Fruit fly (Drosophila melanogaster) whole organism, prepupa: Measurements from ENCODE around the gene Gr10b.

Experiments used
- Blimp-1 ChIP-seq: fragments of 200-800 bp; sonication (Bioruptor generic); optimal IDR thresholded peaks from 3 replicates; lab custom pipeline; 2017; ENCODE audit warnings: missing biosample characterization, missing genetic modification characterization, mild to moderate bottlenecking, moderate library complexity, missing genetic modification reagents
- CG10631 ChIP-seq: fragments of 200-800 bp; sonication (Bioruptor generic); optimal IDR thresholded peaks from 2 replicates; lab custom pipeline; 2016; ENCODE audit warnings: missing biosample characterization, missing genetic modification characterization
- CG11762 ChIP-seq: fragments of 200-800 bp; sonication (Bioruptor generic); optimal IDR thresholded peaks from 3 replicates; lab custom pipeline; 2016; ENCODE audit warnings: missing biosample characterization, missing genetic modification characterization; ENCODE audit not compliant: insufficient read depth
- CG15336 ChIP-seq: fragments of 200-800 bp; sonication (Bioruptor generic); IDR thresholded peaks from 2 replicates; pipeline ENCODE4 v1.3.6; 2022; ENCODE audit warnings: missing biosample characterization, missing genetic modification characterization
- CG1621 ChIP-seq: fragments of 200-800 bp; sonication (Bioruptor generic); optimal IDR thresholded peaks from 3 replicates; lab custom pipeline; 2018; ENCODE audit warnings: missing biosample characterization, mild to moderate bottlenecking, missing genetic modification characterization
- CG16779 ChIP-seq: fragments of 200-800 bp; sonication (Bioruptor generic); optimal IDR thresholded peaks from 3 replicates; lab custom pipeline; 2017; ENCODE audit warnings: missing biosample characterization, mild to moderate bottlenecking, missing genetic modification characterization
- CG31627 ChIP-seq: fragments of 200-800 bp; sonication (Bioruptor generic); optimal IDR thresholded peaks from 3 replicates; lab custom pipeline; 2016; ENCODE audit warnings: missing biosample characterization, missing genetic modification characterization
- CG32006 ChIP-seq: fragments of 200-800 bp; sonication (Bioruptor generic); optimal IDR thresholded peaks from 3 replicates; lab custom pipeline; 2017; ENCODE audit warnings: missing biosample characterization, mild to moderate bottlenecking, missing genetic modification characterization
- CG34406 ChIP-seq: fragments of 200-800 bp; sonication (Bioruptor generic); optimal IDR thresholded peaks from 3 replicates; lab custom pipeline; 2016; ENCODE audit warnings: missing biosample characterization, missing genetic modification characterization
- CG3919 ChIP-seq: fragments of 200-800 bp; sonication (Bioruptor generic); optimal IDR thresholded peaks from 3 replicates; lab custom pipeline; 2016; ENCODE audit warnings: missing biosample characterization, missing genetic modification characterization
- CG4318 ChIP-seq: fragments of 200-800 bp; sonication (Bioruptor generic); optimal IDR thresholded peaks from 3 replicates; lab custom pipeline; 2017; ENCODE audit warnings: missing biosample characterization, mild to moderate bottlenecking, missing genetic modification characterization
- CG6163 ChIP-seq: fragments of 200-800 bp; sonication (Bioruptor generic); IDR thresholded peaks from 3 replicates; pipeline ENCODE4 v1.3.6; 2022; ENCODE audit warnings: missing biosample characterization, missing genetic modification characterization
- CG6276 ChIP-seq: fragments of 200-800 bp; sonication (Bioruptor generic); optimal IDR thresholded peaks from 2 replicates; lab custom pipeline; 2017; ENCODE audit warnings: missing biosample characterization, mild to moderate bottlenecking, missing genetic modification characterization
- CG6792 ChIP-seq: fragments of 200-800 bp; sonication (Bioruptor generic); optimal IDR thresholded peaks from 3 replicates; lab custom pipeline; 2016; ENCODE audit warnings: missing biosample characterization, missing genetic modification characterization
- CG6808 ChIP-seq: fragments of 200-800 bp; sonication (Bioruptor generic); optimal IDR thresholded peaks from 3 replicates; lab custom pipeline; 2017; ENCODE audit warnings: missing biosample characterization, missing genetic modification characterization, mild to moderate bottlenecking, moderate library complexity, missing genetic modification reagents
- CG7368 ChIP-seq: fragments of 200-800 bp; sonication (Bioruptor generic); optimal IDR thresholded peaks from 3 replicates; lab custom pipeline; 2016; ENCODE audit warnings: missing biosample characterization, missing genetic modification characterization
- CG8119 ChIP-seq: fragments of 200-800 bp; sonication (Bioruptor generic); IDR thresholded peaks from 3 replicates; pipeline ENCODE4 v1.3.6; 2022; ENCODE audit warnings: missing biosample characterization, missing genetic modification characterization
- CG8632 ChIP-seq: fragments of 200-800 bp; sonication (Bioruptor generic); optimal IDR thresholded peaks from 3 replicates; lab custom pipeline; 2016; ENCODE audit warnings: missing biosample characterization, missing genetic modification characterization
- CG9139 ChIP-seq: fragments of 200-800 bp; sonication (Bioruptor generic); optimal IDR thresholded peaks from 3 replicates; lab custom pipeline; 2017; ENCODE audit warnings: missing biosample characterization, mild to moderate bottlenecking, missing genetic modification characterization
- Eip75B ChIP-seq: fragments of 200-800 bp; sonication (Bioruptor generic); optimal IDR thresholded peaks from 3 replicates; lab custom pipeline; 2016; ENCODE audit warnings: missing biosample characterization, missing genetic modification characterization
- Eip78C ChIP-seq: fragments of 200-800 bp; sonication (Bioruptor generic); peaks from one replicate; lab custom pipeline; 2016; ENCODE audit warnings: missing biosample characterization, missing genetic modification characterization
- Ets21C ChIP-seq: fragments of 200-800 bp; sonication (Bioruptor generic); optimal IDR thresholded peaks from 3 replicates; lab custom pipeline; 2016; ENCODE audit warnings: missing biosample characterization, missing genetic modification characterization
- Ets96B ChIP-seq: fragments of 200-800 bp; optimal IDR thresholded peaks from 2 replicates; lab custom pipeline; 2019; ENCODE audit warnings: missing biosample characterization, mild to moderate bottlenecking, missing genetic modification characterization, moderate library complexity
- Hr38 ChIP-seq: sonication (Bioruptor generic); optimal IDR thresholded peaks from 2 replicates; lab custom pipeline; 2016; ENCODE audit warnings: missing biosample characterization, missing genetic modification characterization
- Hr39 ChIP-seq: fragments of 200-800 bp; sonication (Bioruptor generic); optimal IDR thresholded peaks from 2 replicates; lab custom pipeline; 2016; ENCODE audit warnings: missing biosample characterization, missing genetic modification characterization
- Hr4 ChIP-seq: fragments of 200-800 bp; sonication (Bioruptor generic); optimal IDR thresholded peaks from 3 replicates; lab custom pipeline; 2016; ENCODE audit warnings: missing biosample characterization, missing genetic modification characterization
- Lpt ChIP-seq: fragments of 200-800 bp; sonication (Bioruptor generic); optimal IDR thresholded peaks from 3 replicates; lab custom pipeline; 2016; ENCODE audit warnings: missing biosample characterization, missing genetic modification characterization
- Met ChIP-seq: fragments of 200-800 bp; sonication (Bioruptor generic); optimal IDR thresholded peaks from 3 replicates; lab custom pipeline; 2016; ENCODE audit warnings: missing biosample characterization, missing genetic modification characterization
- OdsH ChIP-seq: fragments of 200-800 bp; sonication (Bioruptor generic); optimal IDR thresholded peaks from 3 replicates; lab custom pipeline; 2016; ENCODE audit warnings: missing biosample characterization, missing genetic modification characterization
- Smox ChIP-seq: fragments of 200-800 bp; sonication (Bioruptor generic); optimal IDR thresholded peaks from 3 replicates; lab custom pipeline; 2016; ENCODE audit warnings: missing biosample characterization, missing genetic modification characterization
- Sox102F ChIP-seq: fragments of 200-800 bp; sonication (Bioruptor generic); optimal IDR thresholded peaks from 2 replicates; lab custom pipeline; 2016; ENCODE audit warnings: missing biosample characterization, mild to moderate bottlenecking, missing genetic modification characterization
- achi ChIP-seq: fragments of 200-800 bp; sonication (Bioruptor generic); optimal IDR thresholded peaks from 3 replicates; lab custom pipeline; 2016; ENCODE audit warnings: missing biosample characterization, missing genetic modification characterization
- acj6 ChIP-seq: fragments of 200-800 bp; sonication (Bioruptor generic); optimal IDR thresholded peaks from 3 replicates; lab custom pipeline; 2016; ENCODE audit warnings: missing biosample characterization, missing genetic modification characterization
- cyc ChIP-seq: fragments of 200-800 bp; sonication (Bioruptor generic); optimal IDR thresholded peaks from 3 replicates; lab custom pipeline; 2016; ENCODE audit warnings: missing biosample characterization, missing genetic modification characterization
- eg ChIP-seq: fragments of 200-800 bp; sonication (Bioruptor generic); IDR thresholded peaks from 3 replicates; pipeline ENCODE4 v1.3.6; 2022; ENCODE audit warnings: missing biosample characterization, missing genetic modification characterization
- esn ChIP-seq: fragments of 200-800 bp; sonication (Bioruptor generic); optimal IDR thresholded peaks from 2 replicates; lab custom pipeline; 2016; ENCODE audit warnings: missing biosample characterization, mild to moderate bottlenecking, missing genetic modification characterization, moderate library complexity
- fd59A ChIP-seq: fragments of 200-800 bp; sonication (Bioruptor generic); optimal IDR thresholded peaks from 2 replicates; lab custom pipeline; 2017; ENCODE audit warnings: missing biosample characterization, mild to moderate bottlenecking, missing genetic modification characterization, missing genetic modification reagents
- fd85E ChIP-seq: fragments of 200-800 bp; sonication (Bioruptor generic); optimal IDR thresholded peaks from 3 replicates; lab custom pipeline; 2016; ENCODE audit warnings: missing biosample characterization, missing genetic modification characterization
- fkh ChIP-seq: fragments of 200-800 bp; sonication (Bioruptor generic); optimal IDR thresholded peaks from 3 replicates; lab custom pipeline; 2017; ENCODE audit warnings: missing biosample characterization, mild to moderate bottlenecking, missing genetic modification characterization, moderate library complexity
- lz ChIP-seq: fragments of 200-800 bp; sonication (Bioruptor generic); optimal IDR thresholded peaks from 3 replicates; lab custom pipeline; 2016; ENCODE audit warnings: missing biosample characterization, missing genetic modification characterization
- net ChIP-seq: fragments of 200-800 bp; sonication (Bioruptor generic); optimal IDR thresholded peaks from 3 replicates; lab custom pipeline; 2016; ENCODE audit warnings: missing biosample characterization, missing genetic modification characterization
- spab ChIP-seq: fragments of 200-800 bp; sonication (Bioruptor generic); optimal IDR thresholded peaks from 2 replicates; lab custom pipeline; 2017; ENCODE audit warnings: missing biosample characterization, mild to moderate bottlenecking, missing genetic modification characterization, missing genetic modification reagents
- ss ChIP-seq, 2 experiments: fragments of 200-800 bp; sonication (Bioruptor generic); optimal IDR thresholded peaks; 2 replicates in 1 of 2; 3 replicates in 1 of 2; lab custom pipeline; 2017 to 2018; ENCODE audit warnings: mild to moderate bottlenecking in 2 of 2, missing biosample characterization in 2 of 2, missing genetic modification characterization in 2 of 2, moderate library complexity in 1 of 2
- svp ChIP-seq: fragments of 200-800 bp; sonication (Bioruptor generic); peaks from one replicate; lab custom pipeline; 2016; ENCODE audit warnings: missing biosample characterization, missing genetic modification characterization
- topi ChIP-seq: fragments of 200-800 bp; sonication (Bioruptor generic); optimal IDR thresholded peaks from 3 replicates; lab custom pipeline; 2016; ENCODE audit warnings: missing biosample characterization, missing genetic modification characterization

Gene Gr10b

DNA sequence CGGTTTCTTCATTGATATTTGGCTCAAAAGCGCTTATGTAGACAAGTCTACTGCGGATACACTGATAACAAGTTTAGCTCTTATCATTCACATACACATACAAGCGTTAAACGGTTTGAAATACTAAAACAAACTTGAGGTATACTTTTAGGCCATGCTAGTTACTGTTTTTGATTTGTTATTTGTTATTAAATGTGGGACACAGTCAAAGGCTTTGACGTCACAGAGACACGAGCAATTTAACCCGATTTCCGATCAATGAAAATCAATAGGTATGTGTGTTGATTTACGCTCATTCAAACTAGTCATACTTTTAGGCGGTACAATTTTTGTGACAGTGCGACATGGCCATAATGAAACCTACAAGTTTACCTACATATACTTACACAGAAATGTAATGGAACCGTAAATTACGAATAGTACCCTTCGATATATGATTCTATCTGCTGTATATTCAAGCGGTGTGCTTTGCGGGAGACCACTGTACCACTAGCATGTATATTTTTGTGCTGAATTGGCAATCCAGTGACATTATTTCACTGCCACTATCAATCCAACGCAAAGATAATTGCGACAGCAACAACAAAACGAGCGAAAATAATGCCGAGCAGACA lies 33.9 kb upstream of the Gr10b start (continued):
- TF ChIP-seq CG6808 (GFP tag; lab: Kevin White, UChicago) (peak; percentile 26), Ets96B (tag; lab: Kevin White, UChicago) (peak; percentile 60), Eip78C (GFP tag; lab: Kevin White, UChicago) (peak; percentile 92), OdsH (peak; percentile 84), CG16779 (tag; lab: Kevin White, UChicago) (peak; percentile 66), Ets21C (GFP tag; lab: Kevin White, UChicago) (peak; percentile 72), Hr39 (GFP tag; lab: Kevin White, UChicago) (peak; percentile 89), CG7368 (peak; percentile 76), ss (GFP tag; optimal IDR thresholded peaks at IDR 0.05; lab: Kevin White, UChicago) (peak in 1 of 2 experiments; percentile 59), CG9139 (GFP tag; lab: Kevin White, UChicago) (peak; percentile 21), eg (GFP tag; lab: Robert Waterston, UW) (peak; percentile 94), CG11762 (peak; percentile 73), CG34406 (GFP tag; lab: Kevin White, UChicago) (peak; percentile 72), CG1621 (tag; lab: Kevin White, UChicago) (peak; percentile 72), svp (peak; percentile 91), esn (GFP tag; lab: Kevin White, UChicago) (peak; percentile 83), fkh (peak; percentile 52), topi (GFP tag; lab: Kevin White, UChicago) (peak; percentile 80), Eip75B (GFP tag; lab: Kevin White, UChicago) (peak; percentile 42), Hr38 (GFP tag; lab: Kevin White, UChicago) (no peak), CG15336 (peak; percentile 80), CG6163 (GFP tag; lab: Robert Waterston, UW) (peak; percentile 89), Smox (peak; percentile 78), acj6 (GFP tag; lab: Kevin White, UChicago) (peak; percentile 85), achi (GFP tag; lab: Kevin White, UChicago) (peak; percentile 76), CG3919 (GFP tag; lab: Kevin White, UChicago) (peak; percentile 84)
- TF ChIP-seq, all 60 proteins: peak for 58

DNA sequence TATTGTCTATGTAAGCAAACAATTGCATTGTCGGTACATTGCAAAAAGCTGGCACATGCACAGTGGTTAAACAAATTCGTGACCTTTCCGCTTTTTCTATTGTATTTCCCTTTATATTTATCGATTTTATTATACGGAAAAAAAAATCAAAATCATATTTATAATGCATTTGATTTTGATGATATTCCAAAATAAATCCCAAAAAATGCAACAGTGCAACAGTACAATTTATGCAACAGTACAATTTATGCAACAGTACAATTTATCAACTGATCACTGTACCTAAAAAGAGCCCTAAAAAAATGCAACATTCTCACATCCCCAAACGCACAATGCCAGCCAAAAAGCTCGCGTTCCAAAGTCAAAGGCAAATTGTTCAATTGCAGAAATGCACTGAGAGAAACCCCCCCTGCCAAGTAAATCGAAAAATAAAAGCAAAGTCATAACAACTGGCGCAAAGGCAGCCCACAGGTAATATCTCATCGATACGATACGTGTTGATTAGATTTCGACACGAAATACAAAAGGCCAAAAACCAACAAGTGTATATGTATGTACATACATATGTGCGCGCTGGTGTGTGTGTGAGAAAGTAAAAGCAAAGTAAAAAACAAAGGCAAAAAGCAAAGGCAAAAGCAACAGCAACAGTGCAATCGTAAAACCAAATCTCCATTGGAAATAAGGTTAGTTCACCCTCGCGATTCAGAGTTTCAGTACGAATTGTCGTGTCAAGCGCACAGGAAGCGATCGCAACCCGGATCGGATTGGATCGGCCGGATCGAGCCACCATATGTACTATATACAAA lies 29.0 kb upstream of the Gr10b start, which contains the start of gene Sk1:
TSS of gene Sk1 (plus strand) at position 711 of the 806 bp plus-strand sequence.
- TF ChIP-seq achi (GFP tag; lab: Kevin White, UChicago) (no peak), Sox102F (GFP tag; lab: Kevin White, UChicago) (no peak), CG10631 (no peak), svp (peak; percentile 74), net (GFP tag; lab: Kevin White, UChicago) (peak; percentile 35), CG32006 (GFP tag; lab: Kevin White, UChicago) (peak; percentile 27), OdsH (peak; percentile 14), CG3919 (GFP tag; lab: Kevin White, UChicago) (peak; percentile 19), ss (GFP tag; optimal IDR thresholded peaks at IDR 0.05; lab: Kevin White, UChicago) (no peak), Met (GFP tag; lab: Kevin White, UChicago) (peak; percentile 45), fd85E (GFP tag; lab: Kevin White, UChicago) (no peak), lz (GFP tag; lab: Kevin White, UChicago) (peak; percentile 40), CG16779 (tag; lab: Kevin White, UChicago) (no peak), CG6808 (GFP tag; lab: Kevin White, UChicago) (no peak), esn (GFP tag; lab: Kevin White, UChicago) (peak; percentile 33), CG11762 (no peak), CG1621 (tag; lab: Kevin White, UChicago) (no peak), Hr4 (peak; percentile 27), Hr39 (GFP tag; lab: Kevin White, UChicago) (peak; percentile 28), CG7368 (no peak), fd59A (GFP tag; lab: Kevin White, UChicago) (no peak), CG8632 (GFP tag; lab: Kevin White, UChicago) (peak; percentile 9), CG6276 (GFP tag; lab: Kevin White, UChicago) (no peak), Hr38 (GFP tag; lab: Kevin White, UChicago) (no peak), Smox (peak; percentile 26), CG4318 (GFP tag; lab: Kevin White, UChicago) (no peak), CG6792 (GFP tag; lab: Kevin White, UChicago) (no peak), Lpt (GFP tag; lab: Kevin White, UChicago) (peak; percentile 16), CG34406 (GFP tag; lab: Kevin White, UChicago) (peak; percentile 37), cyc (GFP tag; lab: Kevin White, UChicago) (peak; percentile 44), CG8119 (GFP tag; lab: Robert Waterston, UW) (0 out of 3 replicates have a peak, but pooled peaks have one; percentile 27), CG31627 (GFP tag; lab: Kevin White, UChicago) (peak; percentile 19), spab (GFP tag; lab: Kevin White, UChicago) (no peak), Blimp-1 (GFP tag; lab: Kevin White, UChicago) (peak; percentile 5)
